Fruit fly (Drosophila melanogaster): ENCODE results near the gene RtGEF.

RtGEF gene

dm6 chr2L:20322013-20322638 lies 28.1 kb upstream of the RtGEF start:
- TF ChIP-seq Vsx1 (GFP tag; optimal IDR thresholded peaks at IDR 0.05) (peak; percentile 61), CG8281 (tag; optimal IDR thresholded peaks at IDR 0.05) (no peak), sna (GFP tag; IDR thresholded peaks at IDR 0.05; ENCODE audit: partially characterized antibody) (no peak), exex (tag; optimal IDR thresholded peaks at IDR 0.05) (peak; percentile 29), bcd (GFP tag; optimal IDR thresholded peaks at IDR 0.05) (no peak), bab2 (GFP tag; optimal IDR thresholded peaks at IDR 0.05) (no peak), btn (GFP tag; optimal IDR thresholded peaks at IDR 0.05) (no peak), CG7745 (tag; optimal IDR thresholded peaks at IDR 0.05) (no peak), Hey (tag; optimal IDR thresholded peaks at IDR 0.05) (no peak), zfh1 (GFP tag; IDR thresholded peaks at IDR 0.05) (no peak), Xrp1 (GFP tag; IDR thresholded peaks at IDR 0.05) (no peak), CG6175 (GFP tag; IDR thresholded peaks at IDR 0.05) (no peak), tx (GFP tag; optimal IDR thresholded peaks at IDR 0.05) (no peak), Hr51 (GFP tag; optimal IDR thresholded peaks at IDR 0.05) (no peak), CG18764 (GFP tag; optimal IDR thresholded peaks at IDR 0.05) (no peak), CG2199 (GFP tag; IDR thresholded peaks at IDR 0.05) (no peak), schlank (tag; optimal IDR thresholded peaks at IDR 0.05) (no peak), Pdp1 (GFP tag; optimal IDR thresholded peaks at IDR 0.05) (peak in 1 of 2 experiments; percentile 1), Asciz (GFP tag; optimal IDR thresholded peaks at IDR 0.05) (no peak), CG14965 (GFP tag; optimal IDR thresholded peaks at IDR 0.05; ENCODE audit: borderline replicate concordance) (no peak), gcm (GFP tag; optimal IDR thresholded peaks at IDR 0.05) (no peak), row (GFP tag; IDR thresholded peaks at IDR 0.05) (no peak), bigmax (GFP tag; optimal IDR thresholded peaks at IDR 0.05) (no peak), CG11085 (GFP tag; IDR thresholded peaks at IDR 0.05) (no peak), CG1233 (GFP tag; optimal IDR thresholded peaks at IDR 0.05) (no peak), sd (tag; optimal IDR thresholded peaks at IDR 0.05) (no peak), run (tag; optimal IDR thresholded peaks at IDR 0.05) (peak; percentile 31), CG15073 (GFP tag; optimal IDR thresholded peaks at IDR 0.05) (no peak), wor (GFP tag; IDR thresholded peaks at IDR 0.05) (no peak), grn (GFP tag; optimal IDR thresholded peaks at IDR 0.05) (peak; percentile 94), Hr78 (GFP tag; optimal IDR thresholded peaks at IDR 0.05) (peak in 1 of 2 experiments; percentile 51), pan (optimal IDR thresholded peaks at IDR 0.05) (no peak), pan (GFP tag; optimal IDR thresholded peaks at IDR 0.05 in 1 of 2, IDR thresholded peaks at IDR 0.05 in 1 of 2) (no peak), Chrac-16 (GFP tag; optimal IDR thresholded peaks at IDR 0.05) (no peak), Antp (GFP tag; optimal IDR thresholded peaks at IDR 0.05) (no peak), CG15601 (tag; optimal IDR thresholded peaks at IDR 0.05) (peak; percentile 75), br (optimal IDR thresholded peaks at IDR 0.05) (no peak), CG2116 (GFP tag; optimal IDR thresholded peaks at IDR 0.05) (no peak), CG9817 (tag; optimal IDR thresholded peaks at IDR 0.05) (no peak), HmgZ (tag; optimal IDR thresholded peaks at IDR 0.05) (no peak), D19B (GFP tag; optimal IDR thresholded peaks at IDR 0.05) (no peak), Dip3 (GFP tag; optimal IDR thresholded peaks at IDR 0.05) (no peak), sr (GFP tag; IDR thresholded peaks at IDR 0.05) (no peak), pum (GFP tag; optimal IDR thresholded peaks at IDR 0.05) (no peak), salm (tag; optimal IDR thresholded peaks at IDR 0.05) (no peak), CG15269 (tag; optimal IDR thresholded peaks at IDR 0.05) (peak; percentile 2), CG6813 (GFP tag; optimal IDR thresholded peaks at IDR 0.05) (no peak), Gug (GFP tag; IDR thresholded peaks at IDR 0.05) (no peak), CG4360 (GFP tag; IDR thresholded peaks at IDR 0.05) (no peak), CG14860 (GFP tag; IDR thresholded peaks at IDR 0.05; ENCODE audit: partially characterized antibody) (no peak), Tbp (GFP tag; optimal IDR thresholded peaks at IDR 0.05) (no peak)
